Fruit fly (Drosophila melanogaster): Measurements from ENCODE around the gene CG7778.

The CG7778 gene

DNA sequence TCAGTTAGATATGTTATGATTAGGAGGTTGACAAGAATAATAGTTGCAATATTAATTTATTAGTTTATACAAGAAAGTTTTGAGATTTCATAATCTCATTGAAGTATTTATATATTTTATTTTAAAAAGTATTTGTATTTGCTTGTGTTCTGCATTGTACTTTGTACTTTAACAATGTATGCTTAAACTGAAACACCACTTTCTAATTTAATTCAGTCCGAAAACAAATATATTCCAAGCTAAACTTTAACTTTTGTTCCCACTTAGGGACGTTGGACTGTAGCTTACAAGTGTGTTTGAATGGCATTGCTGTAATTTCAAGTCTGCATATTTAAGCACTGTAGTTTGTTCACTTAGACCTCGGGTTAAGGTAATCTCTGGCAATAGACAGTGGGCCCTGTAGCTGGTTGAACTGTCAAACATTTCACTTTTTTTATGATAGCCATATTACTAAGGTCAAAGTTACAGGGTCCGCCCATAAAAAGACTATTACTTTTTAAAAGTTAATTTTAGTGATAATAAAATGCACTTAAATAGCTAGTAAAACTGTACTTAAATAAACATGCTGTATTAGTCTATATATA is 25.0 kb downstream of the CG7778 start (continued):
- TF ChIP-seq Lim3 (GFP tag; IDR thresholded peaks at IDR 0.05) (no peak), CG2712 (tag; optimal IDR thresholded peaks at IDR 0.05) (peak; percentile 29), CG14860 (GFP tag; IDR thresholded peaks at IDR 0.05; ENCODE audit: partially characterized antibody) (no peak), row (GFP tag; IDR thresholded peaks at IDR 0.05) (peak; percentile 38; the same call in 1 of the 3 replicates), HLH4C (GFP tag; IDR thresholded peaks at IDR 0.05; ENCODE audit: partially characterized antibody) (no peak), CG17912 (GFP tag; optimal IDR thresholded peaks at IDR 0.05) (no peak), sim (GFP tag; IDR thresholded peaks at IDR 0.05) (no peak), CG9437 (GFP tag; optimal IDR thresholded peaks at IDR 0.05) (peak; percentile 27), CG2116 (GFP tag; optimal IDR thresholded peaks at IDR 0.05) (no peak), CG6791 (GFP tag; IDR thresholded peaks at IDR 0.05; ENCODE audit: partially characterized antibody) (no peak), CG10267 (tag; optimal IDR thresholded peaks at IDR 0.05) (peak; percentile 7), CG13775 (GFP tag; optimal IDR thresholded peaks at IDR 0.05) (no peak), Taf1 (GFP tag; IDR thresholded peaks at IDR 0.05) (no peak), tx (GFP tag; optimal IDR thresholded peaks at IDR 0.05) (no peak), CG31388 (GFP tag; optimal IDR thresholded peaks at IDR 0.05) (no peak), vvl (GFP tag; IDR thresholded peaks at IDR 0.05) (no peak), CG2129 (GFP tag; IDR thresholded peaks at IDR 0.05; ENCODE audit: partially characterized antibody) (no peak), H15 (GFP tag; IDR thresholded peaks at IDR 0.05) (no peak), lmd (GFP tag; IDR thresholded peaks at IDR 0.05) (no peak), CG12942 (GFP tag; optimal IDR thresholded peaks at IDR 0.05) (no peak), C15 (GFP tag; IDR thresholded peaks at IDR 0.05) (no peak), CG4404 (GFP tag; IDR thresholded peaks at IDR 0.05) (no peak), dmrt99B (tag; optimal IDR thresholded peaks at IDR 0.05) (peak; percentile 54), CG14014 (GFP tag; IDR thresholded peaks at IDR 0.05) (no peak), insv (GFP tag; optimal IDR thresholded peaks at IDR 0.05) (no peak), CG8924 (tag; optimal IDR thresholded peaks at IDR 0.05) (peak; percentile 38), Nf-YB (GFP tag; optimal IDR thresholded peaks at IDR 0.05) (no peak), Dad (GFP tag; optimal IDR thresholded peaks at IDR 0.05) (no peak), wdn (GFP tag; IDR thresholded peaks at IDR 0.05) (no peak), CG12236 (GFP tag; optimal IDR thresholded peaks at IDR 0.05) (no peak), CG6654 (GFP tag; optimal IDR thresholded peaks at IDR 0.05) (no peak), fd102C (GFP tag; optimal IDR thresholded peaks at IDR 0.05) (no peak), cad (GFP tag; optimal IDR thresholded peaks at IDR 0.05) (no peak), chif (GFP tag; optimal IDR thresholded peaks at IDR 0.05) (no peak), unpg (GFP tag; optimal IDR thresholded peaks at IDR 0.05) (peak; percentile 8), CG7271 (tag; optimal IDR thresholded peaks at IDR 0.05) (no peak), CG7839 (tag; optimal IDR thresholded peaks at IDR 0.05) (peak; percentile 46), nom (GFP tag; optimal IDR thresholded peaks at IDR 0.05) (no peak), CG15073 (GFP tag; optimal IDR thresholded peaks at IDR 0.05) (no peak), CG18011 (GFP tag; optimal IDR thresholded peaks at IDR 0.05) (no peak), CG9932 (GFP tag; IDR thresholded peaks at IDR 0.05) (no peak), Fer2 (tag; optimal IDR thresholded peaks at IDR 0.05) (no peak), TFAM (GFP tag; optimal IDR thresholded peaks at IDR 0.05) (no peak), CG12104 (GFP tag; optimal IDR thresholded peaks at IDR 0.05) (no peak), pros (GFP tag; optimal IDR thresholded peaks at IDR 0.05) (no peak), CG13123 (GFP tag; optimal IDR thresholded peaks at IDR 0.05) (no peak), Dp (GFP tag; optimal IDR thresholded peaks at IDR 0.05) (no peak), CG17612 (GFP tag; IDR thresholded peaks at IDR 0.05) (no peak), D (optimal IDR thresholded peaks at IDR 0.05) (no peak), D (GFP tag; optimal IDR thresholded peaks at IDR 0.05) (no peak), CG8359 (GFP tag; optimal IDR thresholded peaks at IDR 0.05; ENCODE audit: borderline replicate concordance) (no peak)

Data from whole organism, embryonic.